Worm (Caenorhabditis elegans) whole organism, late embryonic: Measurements from ENCODE around the gene srsx-11.

Source experiments
- C38D4.7 ChIP-seq: fragments of 200-800 bp; sonication (Bioruptor generic); optimal IDR thresholded peaks from 2 replicates; lab custom pipeline; 2018; ENCODE audit warnings: mild to moderate bottlenecking, missing genetic modification characterization, moderate library complexity, missing compliant biosample characterization
- Y22D7AL.16 ChIP-seq: sonication (generic microtip); optimal IDR thresholded peaks from 2 replicates; lab custom pipeline; 2016; ENCODE audit warnings: missing genetic modification characterization, missing compliant biosample characterization
- ama-1 ChIP-seq: fragments of 150-350 bp; optimal IDR thresholded peaks from 2 replicates; lab custom pipeline; 2014
- ceh-19 ChIP-seq: fragments of 200-800 bp; sonication (Bioruptor generic); optimal IDR thresholded peaks from 2 replicates; lab custom pipeline; 2018; ENCODE audit warnings: mild to moderate bottlenecking, missing genetic modification characterization, missing compliant biosample characterization
- ceh-31 ChIP-seq: sonication (generic microtip); optimal IDR thresholded peaks from 2 replicates; lab custom pipeline; 2016; ENCODE audit warnings: missing genetic modification characterization, missing compliant biosample characterization
- ceh-6 ChIP-seq: fragments of 200-800 bp; sonication (Bioruptor generic); optimal IDR thresholded peaks from 2 replicates; lab custom pipeline; 2018; ENCODE audit warnings: mild to moderate bottlenecking, missing genetic modification characterization, missing compliant biosample characterization
- dmd-4 ChIP-seq: sonication (generic microtip); optimal IDR thresholded peaks from 2 replicates; lab custom pipeline; 2016; ENCODE audit warnings: borderline replicate concordance, missing genetic modification characterization, missing compliant biosample characterization
- fax-1 ChIP-seq: sonication (generic microtip); optimal IDR thresholded peaks from 2 replicates; lab custom pipeline; 2016; ENCODE audit warnings: missing genotype, missing genetic modification characterization, missing compliant biosample characterization
- fkh-10 ChIP-seq: fragments of 150-350 bp; optimal IDR thresholded peaks from 2 replicates; lab custom pipeline; 2014; ENCODE audit warnings: missing biosample characterization, missing genetic modification reagents, missing genetic modification characterization
- gmeb-2 ChIP-seq: sonication (generic microtip); optimal IDR thresholded peaks from 2 replicates; lab custom pipeline; 2016; ENCODE audit warnings: missing genetic modification characterization, inconsistent platforms, missing compliant biosample characterization
- hlh-8 ChIP-seq: sonication (generic microtip); optimal IDR thresholded peaks from 2 replicates; lab custom pipeline; 2016; ENCODE audit warnings: missing genotype, missing genetic modification characterization, missing compliant biosample characterization
- lin-11 ChIP-seq: fragments of 200-800 bp; sonication (Bioruptor generic); optimal IDR thresholded peaks from 2 replicates; lab custom pipeline; 2018; ENCODE audit warnings: mild to moderate bottlenecking, missing genetic modification characterization, missing compliant biosample characterization
- nfya-1 ChIP-seq: sonication (generic microtip); optimal IDR thresholded peaks from 2 replicates; lab custom pipeline; 2017; ENCODE audit warnings: missing genetic modification characterization, mild to moderate bottlenecking, missing compliant biosample characterization, antibody characterized with exemption, moderate library complexity
- nhr-11 ChIP-seq: fragments of 150-350 bp; optimal IDR thresholded peaks from 2 replicates; lab custom pipeline; 2014; ENCODE audit warnings: missing biosample characterization, missing genetic modification characterization
- nhr-232 ChIP-seq: sonication (generic microtip); optimal IDR thresholded peaks from 2 replicates; lab custom pipeline; 2016; ENCODE audit warnings: missing genetic modification characterization, missing compliant biosample characterization
- npax-4 ChIP-seq: sonication (generic microtip); optimal IDR thresholded peaks from 2 replicates; lab custom pipeline; 2016; ENCODE audit warnings: missing genetic modification characterization, missing compliant biosample characterization
- odd-2 ChIP-seq: sonication (generic microtip); optimal IDR thresholded peaks from 2 replicates; lab custom pipeline; 2017; ENCODE audit warnings: antibody characterized with exemption, mild to moderate bottlenecking, missing genetic modification characterization, missing compliant biosample characterization
- pha-2 ChIP-seq: sonication (generic microtip); optimal IDR thresholded peaks from 2 replicates; lab custom pipeline; 2017; ENCODE audit warnings: mild to moderate bottlenecking, missing genetic modification characterization, missing compliant biosample characterization
- pqm-1 ChIP-seq: sonication (generic microtip); optimal IDR thresholded peaks from 2 replicates; lab custom pipeline; 2016; ENCODE audit warnings: missing genetic modification characterization, missing compliant biosample characterization
- ref-2 ChIP-seq: sonication (generic microtip); optimal IDR thresholded peaks from 2 replicates; lab custom pipeline; 2016; ENCODE audit warnings: missing genetic modification characterization, missing compliant biosample characterization
- sox-4 ChIP-seq: sonication (generic microtip); optimal IDR thresholded peaks from 2 replicates; lab custom pipeline; 2017; ENCODE audit warnings: mild to moderate bottlenecking, missing genetic modification characterization, inconsistent platforms, missing compliant biosample characterization
- unc-42 ChIP-seq: sonication (generic microtip); optimal IDR thresholded peaks from 2 replicates; lab custom pipeline; 2016; ENCODE audit warnings: missing genotype, missing genetic modification characterization, missing compliant biosample characterization
- unc-86 ChIP-seq: sonication (generic microtip); optimal IDR thresholded peaks from 2 replicates; lab custom pipeline; 2016; ENCODE audit warnings: missing genetic modification characterization, missing compliant biosample characterization

srsx-11 gene

DNA sequence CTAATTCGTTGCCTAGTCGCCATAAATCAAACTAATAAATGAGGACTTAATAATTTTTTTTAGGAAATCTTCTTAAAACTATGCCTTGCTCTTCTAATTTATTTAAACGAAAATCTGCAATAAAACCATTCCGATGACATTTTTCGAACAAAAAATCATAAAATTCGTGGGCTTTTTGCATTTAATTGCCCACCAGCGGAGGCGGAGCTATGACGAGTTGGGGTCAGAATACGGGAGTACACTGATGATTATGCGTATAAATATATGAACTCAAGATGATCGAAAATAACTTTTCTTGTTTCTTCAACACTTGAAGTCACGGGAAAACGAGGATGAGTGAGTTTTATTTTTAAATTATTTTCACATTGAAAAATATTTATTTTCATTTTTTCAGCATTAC, 44.6 kb downstream of the srsx-11 start, which contains the start of gene catp-2:
catp-2 (plus strand) TSS at position 301 of the 400 bp plus-strand sequence.
- TF ChIP-seq pha-2 = no peak
- TF ChIP-seq fkh-10 (GFP tag; lab: Kevin White, UChicago) = no peak
- no peak for TF ChIP-seq fax-1
- TF ChIP-seq gmeb-2 = no peak
- TF ChIP-seq sox-4 (tag; lab: Kevin White, UChicago) = no peak

DNA sequence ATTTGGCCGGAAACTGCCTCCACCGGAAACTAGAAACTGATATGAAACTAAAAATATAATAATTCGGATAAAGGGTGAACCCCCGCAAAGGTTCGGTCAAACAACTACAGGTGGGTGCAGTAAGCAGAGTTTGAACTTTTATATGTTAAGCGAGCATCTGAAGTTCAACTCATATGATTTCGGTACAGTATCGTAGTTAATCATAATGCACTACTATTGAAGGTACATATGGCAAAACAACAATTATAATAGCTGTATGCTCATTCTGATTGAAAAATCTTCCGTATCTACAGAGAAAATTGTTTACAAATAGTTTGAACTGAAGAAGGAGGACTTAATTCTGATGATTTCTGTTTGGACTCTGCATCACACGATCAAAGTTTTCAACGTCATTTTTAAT, 45.7 kb downstream of the srsx-11 start:
- TF ChIP-seq hlh-8 (no peak), odd-2 (tag; lab: Kevin White, UChicago) (no peak), unc-42 (tag; lab: Kevin White, UChicago) (no peak), nhr-11 (tag; lab: Kevin White, UChicago) (no peak)

DNA sequence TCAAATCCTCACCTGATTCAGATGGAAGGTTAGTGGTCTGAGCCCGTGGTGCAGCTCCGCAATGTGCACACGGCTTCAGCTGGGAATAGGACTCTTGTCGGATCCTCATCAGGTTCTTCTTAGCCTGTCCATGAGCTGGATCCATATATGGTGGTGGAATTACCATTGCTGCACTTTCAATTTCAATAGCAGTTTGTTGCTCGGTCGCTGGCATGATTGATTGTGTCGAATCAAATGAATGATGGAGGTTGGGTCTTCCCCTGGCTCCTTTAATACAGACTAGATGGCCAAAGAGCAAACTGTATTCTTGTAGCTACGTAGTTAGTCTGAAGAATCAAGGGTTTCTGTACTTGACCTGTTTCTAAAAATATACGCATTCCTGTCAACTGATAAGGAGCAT, 46.1 kb downstream of the srsx-11 start, which contains the start of gene C02E7.10:
C02E7.10 (minus strand) TSS at position 232 of the 400 bp plus-strand sequence.
- no peak for TF ChIP-seq nhr-232
- TF ChIP-seq Y22D7AL.16 (tag; lab: Kevin White, UChicago) = no peak
- TF ChIP-seq nfya-1 (tag; lab: Kevin White, UChicago) = no peak
- TF ChIP-seq ceh-6 (GFP tag; lab: Kevin White, UChicago) = no peak
- TF ChIP-seq npax-4 (tag; lab: Kevin White, UChicago) = no peak
- TF ChIP-seq ama-1 (lab: Kevin White, UChicago) = no peak
- no peak for TF ChIP-seq nhr-11 (tag; lab: Kevin White, UChicago)
- TF ChIP-seq unc-86 (tag; lab: Kevin White, UChicago) = no peak
- TF ChIP-seq dmd-4 (tag; lab: Kevin White, UChicago) = no peak
- no peak for TF ChIP-seq ceh-31 (tag; lab: Kevin White, UChicago)
- TF ChIP-seq hlh-8 = no peak
- TF ChIP-seq ceh-19 (GFP tag; lab: Kevin White, UChicago) = no peak
- TF ChIP-seq pqm-1 (tag; lab: Kevin White, UChicago) = no peak

DNA sequence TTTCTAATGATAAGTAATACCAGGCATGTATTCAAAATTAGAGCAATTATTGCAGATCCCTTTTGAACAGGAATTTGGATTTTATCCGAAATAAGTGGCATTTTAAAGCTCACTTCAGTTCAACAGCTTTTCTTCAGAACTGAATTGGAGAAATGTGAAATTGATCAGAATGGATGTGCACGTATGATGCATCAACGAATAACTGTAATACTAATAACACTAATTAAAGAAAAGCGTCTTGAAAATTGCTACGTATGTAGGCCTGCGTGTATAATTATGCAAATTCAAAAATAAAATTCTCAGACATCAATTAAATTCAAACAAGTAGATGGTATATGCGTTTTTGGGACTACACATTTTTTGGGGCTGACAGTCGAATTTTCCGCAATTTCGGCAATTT, 49.1 kb downstream of the srsx-11 start, which contains the start of gene str-205:
str-205 (minus strand) TSS at position 101 of the 400 bp plus-strand sequence.
- no peak for TF ChIP-seq C38D4.7
- TF ChIP-seq ref-2 (tag; lab: Kevin White, UChicago) = no peak
- TF ChIP-seq lin-11 (tag; lab: Kevin White, UChicago) = no peak
